Worm (Caenorhabditis elegans) whole organism, mixed stage, embryonic: ENCODE data around the gene glr-5.

Experiments used
- blmp-1 ChIP-seq: fragments of 150-350 bp; optimal IDR thresholded peaks from 2 replicates; lab custom pipeline; 2014; ENCODE audit warnings: missing biosample characterization, missing genetic modification characterization
- ces-1 ChIP-seq: fragments of 150-350 bp; optimal IDR thresholded peaks from 2 replicates; lab custom pipeline; 2014; ENCODE audit warnings: missing biosample characterization, missing genetic modification reagents, missing genetic modification characterization
- elt-3 ChIP-seq: fragments of 150-350 bp; optimal IDR thresholded peaks from 2 replicates; lab custom pipeline; 2014; ENCODE audit warnings: missing biosample characterization, missing genetic modification characterization
- lsy-2 ChIP-seq: fragments of 150-350 bp; optimal IDR thresholded peaks from 2 replicates; lab custom pipeline; 2014; ENCODE audit warnings: missing biosample characterization, missing genetic modification characterization
- mab-5 ChIP-seq: fragments of 150-350 bp; optimal IDR thresholded peaks from 2 replicates; lab custom pipeline; 2014; ENCODE audit warnings: missing biosample characterization, missing genetic modification characterization
- nhr-237 ChIP-seq: fragments of 150-350 bp; optimal IDR thresholded peaks from 2 replicates; lab custom pipeline; 2014; ENCODE audit warnings: missing biosample characterization, missing genetic modification characterization
- nhr-28 ChIP-seq: fragments of 150-350 bp; optimal IDR thresholded peaks from 2 replicates; lab custom pipeline; 2014; ENCODE audit warnings: missing biosample characterization, missing genetic modification characterization
- pha-4 ChIP-seq: fragments of 150-350 bp; optimal IDR thresholded peaks from 2 replicates; lab custom pipeline; 2018; ENCODE audit warnings: missing biosample characterization, missing genetic modification reagents, missing genetic modification characterization
- unc-120 ChIP-seq: sonication (generic microtip); optimal IDR thresholded peaks from 2 replicates; lab custom pipeline; 2017; ENCODE audit warnings: missing genetic modification characterization, missing compliant biosample characterization; ENCODE audit not compliant: poor library complexity, severe bottlenecking
- zip-8 ChIP-seq: fragments of 150-350 bp; optimal IDR thresholded peaks from 2 replicates; lab custom pipeline; 2014; ENCODE audit warnings: missing biosample characterization, missing genetic modification characterization
- ztf-11 ChIP-seq: fragments of 150-350 bp; optimal IDR thresholded peaks from 2 replicates; lab custom pipeline; 2014; ENCODE audit warnings: missing biosample characterization, missing genetic modification characterization

DNA sequence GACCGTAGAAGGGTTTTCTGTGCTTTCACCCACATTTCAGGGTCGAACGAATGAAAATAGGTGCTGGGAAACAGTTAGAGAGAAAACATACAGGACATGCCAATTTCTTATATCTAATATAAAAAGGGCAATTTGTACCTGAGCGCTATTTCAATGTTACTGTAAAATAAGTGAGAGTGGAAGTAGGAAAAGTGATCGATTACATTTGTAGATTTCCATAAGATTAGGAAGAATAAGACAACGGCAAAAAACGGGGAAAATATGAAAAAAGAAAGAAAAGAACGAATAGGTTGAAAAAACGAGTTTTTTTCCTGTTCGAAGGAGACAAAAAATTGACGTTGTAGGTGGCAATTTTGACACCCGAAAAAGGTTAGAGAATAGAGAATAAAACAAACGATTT, 48.1 kb upstream of the glr-5 start:
- no peak for TF ChIP-seq mab-5 (tag; lab: Kevin White, UChicago)
- TF ChIP-seq ztf-11 (tag; lab: Kevin White, UChicago) = no peak
- no peak for TF ChIP-seq zip-8 (tag; lab: Kevin White, UChicago)
- no peak for TF ChIP-seq ces-1
- TF ChIP-seq blmp-1 = peak; percentile 50
- no peak for TF ChIP-seq lsy-2
- TF ChIP-seq nhr-28 (tag; lab: Kevin White, UChicago) = no peak
- TF ChIP-seq elt-3 (tag; lab: Kevin White, UChicago) = no peak
- no peak for TF ChIP-seq unc-120
- no peak for TF ChIP-seq nhr-237 (tag; lab: Kevin White, UChicago)
- no peak for TF ChIP-seq pha-4 (tag; lab: Kevin White, UChicago)
